Worm (Caenorhabditis elegans) whole organism, midembryonic: Measurements from ENCODE around the gene K07F5.17.

ENCODE experiments used
- flt-1 ChIP-seq: fragments of 200-800 bp; sonication (Bioruptor generic); IDR thresholded peaks from 2 replicates; pipeline ENCODE4 v1.3.6; 2022; ENCODE audit warnings: missing genetic modification characterization, missing compliant biosample characterization
- ztf-29 ChIP-seq: fragments of 200-800 bp; sonication (Bioruptor generic); IDR thresholded peaks from 2 replicates; pipeline ENCODE4 v1.3.6; 2022; ENCODE audit warnings: missing genetic modification reagents, missing genetic modification characterization, missing compliant biosample characterization

- TF ChIP-seq ztf-29 (GFP tag; lab: Robert Waterston, UW): no peak
- TF ChIP-seq flt-1 (GFP tag; lab: Robert Waterston, UW): no peak
Measured at ce11 chrIV:9864778-9865177, 22.6 kb downstream of the K07F5.17 start, which contains the start of the genes K07F5.15 and K07F5.22.
